Worm (Caenorhabditis elegans) whole organism, L1 larva: ENCODE results near the gene nas-4.
A peak's percentile ranks its signal among the peaks of the same experiment; 100 is the strongest.

Experiments used
- C04F5.9 ChIP-seq: sonication (generic microtip); optimal IDR thresholded peaks from 2 replicates; lab custom pipeline; 2016; ENCODE audit warnings: missing genetic modification characterization, missing compliant biosample characterization
- C16A3.4 ChIP-seq: fragments of 150-350 bp; optimal IDR thresholded peaks from 2 replicates; lab custom pipeline; 2014; ENCODE audit warnings: missing biosample characterization, missing genetic modification characterization
- F16B12.6 ChIP-seq: fragments of 150-350 bp; optimal IDR thresholded peaks from 2 replicates; lab custom pipeline; 2014; ENCODE audit warnings: missing biosample characterization, missing genetic modification characterization
- Y116A8C.19 ChIP-seq: sonication (generic microtip); optimal IDR thresholded peaks from 2 replicates; lab custom pipeline; 2016; ENCODE audit warnings: missing compliant biosample characterization, missing genetic modification characterization, borderline replicate concordance
- aha-1 ChIP-seq: fragments of 150-350 bp; optimal IDR thresholded peaks from 2 replicates; lab custom pipeline; 2014; ENCODE audit warnings: missing biosample characterization, missing genetic modification characterization
- alr-1 ChIP-seq: fragments of 200-800 bp; sonication (Bioruptor generic); optimal IDR thresholded peaks from 2 replicates; lab custom pipeline; 2018; ENCODE audit warnings: borderline replicate concordance, mild to moderate bottlenecking, missing genetic modification characterization, missing compliant biosample characterization
- blmp-1 ChIP-seq: fragments of 150-350 bp; optimal IDR thresholded peaks from 2 replicates; lab custom pipeline; 2014; ENCODE audit warnings: missing biosample characterization, missing genetic modification characterization
- ceh-63 ChIP-seq: fragments of 200-800 bp; sonication (Bioruptor generic); optimal IDR thresholded peaks from 2 replicates; lab custom pipeline; 2018; ENCODE audit warnings: mild to moderate bottlenecking, missing genetic modification characterization, missing compliant biosample characterization
- ceh-8 ChIP-seq: fragments of 200-800 bp; sonication (Bioruptor generic); optimal IDR thresholded peaks from 2 replicates; lab custom pipeline; 2018; ENCODE audit warnings: mild to moderate bottlenecking, missing genetic modification characterization, moderate library complexity, missing compliant biosample characterization
- ceh-82 ChIP-seq, 3 experiments: fragments of 150-350 bp in 1 of 3; sonication (generic microtip) in 2 of 3; optimal IDR thresholded peaks; 2 replicates each; lab custom pipeline; 2014 to 2017; ENCODE audit warnings: missing biosample characterization in 3 of 3, missing genetic modification characterization in 3 of 3
- ceh-90 ChIP-seq: sonication (generic microtip); optimal IDR thresholded peaks from 2 replicates; lab custom pipeline; 2016; ENCODE audit warnings: missing genetic modification characterization, missing compliant biosample characterization
- dsc-1 ChIP-seq: sonication (generic microtip); optimal IDR thresholded peaks from 2 replicates; lab custom pipeline; 2016; ENCODE audit warnings: mild to moderate bottlenecking, missing genetic modification characterization, missing compliant biosample characterization
- efl-1 ChIP-seq, 4 experiments: fragments of 150-350 bp; optimal IDR thresholded peaks in 3 of 4; peaks in 1 of 4; 1 replicate in 1 of 4; 2 replicates in 3 of 4; lab custom pipeline; 2014; ENCODE audit warnings: missing biosample characterization in 2 of 4, missing genetic modification characterization in 2 of 4, missing genetic modification reagents in 2 of 4
- efl-3 ChIP-seq: fragments of 200-800 bp; sonication (Bioruptor generic); optimal IDR thresholded peaks from 2 replicates; lab custom pipeline; 2018; ENCODE audit warnings: mild to moderate bottlenecking, missing genetic modification characterization, missing compliant biosample characterization
- egl-13 ChIP-seq: sonication (generic microtip); optimal IDR thresholded peaks from 2 replicates; lab custom pipeline; 2016; ENCODE audit warnings: missing genotype, missing genetic modification reagents, missing genetic modification characterization, missing compliant biosample characterization
- egl-27 ChIP-seq, 2 experiments: fragments of 150-350 bp in 1 of 2; sonication (generic microtip); optimal IDR thresholded peaks; 3 replicates each; lab custom pipeline; 2017 to 2018; ENCODE audit warnings: missing biosample characterization in 2 of 2, missing genetic modification characterization in 2 of 2, missing genetic modification reagents in 2 of 2
- elt-2 ChIP-seq: sonication (generic microtip); optimal IDR thresholded peaks from 2 replicates; lab custom pipeline; 2016; ENCODE audit warnings: missing genetic modification characterization, mild to moderate bottlenecking, inconsistent platforms, missing compliant biosample characterization, missing genetic modification reagents
- elt-3 ChIP-seq, 6 experiments: fragments of 150-350 bp in 1 of 6; sonication (generic microtip); optimal IDR thresholded peaks; 2 replicates each; lab custom pipeline; 2017 to 2018; ENCODE audit warnings: missing biosample characterization in 6 of 6, missing genetic modification characterization in 6 of 6, inconsistent platforms in 1 of 6
- ets-5 ChIP-seq: fragments of 200-800 bp; sonication (Bioruptor generic); IDR thresholded peaks from 2 replicates; pipeline ENCODE4 v1.3.6; 2022; ENCODE audit warnings: missing genetic modification characterization, missing compliant biosample characterization
- fkh-10 ChIP-seq: sonication (generic microtip); optimal IDR thresholded peaks from 2 replicates; lab custom pipeline; 2017; ENCODE audit warnings: missing biosample characterization, missing genetic modification reagents, missing genetic modification characterization
- fos-1 ChIP-seq: fragments of 150-350 bp; optimal IDR thresholded peaks from 2 replicates; lab custom pipeline; 2014; ENCODE audit warnings: missing biosample characterization, missing genetic modification characterization
- hlh-17 ChIP-seq: fragments of 200-800 bp; sonication (Bioruptor generic); optimal IDR thresholded peaks from 2 replicates; lab custom pipeline; 2018; ENCODE audit warnings: missing genetic modification characterization, mild to moderate bottlenecking, missing compliant biosample characterization, moderate library complexity, borderline replicate concordance
- hlh-4 ChIP-seq: sonication (generic microtip); optimal IDR thresholded peaks from 2 replicates; lab custom pipeline; 2016; ENCODE audit warnings: mild to moderate bottlenecking, missing genetic modification characterization, missing compliant biosample characterization
- hpl-2 ChIP-seq: fragments of 150-350 bp; optimal IDR thresholded peaks from 2 replicates; lab custom pipeline; 2014; ENCODE audit warnings: missing biosample characterization, missing genetic modification reagents, missing genetic modification characterization
- irx-1 ChIP-seq: sonication (generic microtip); optimal IDR thresholded peaks from 2 replicates; lab custom pipeline; 2016; ENCODE audit warnings: missing genetic modification characterization, missing compliant biosample characterization
- isw-1 ChIP-seq: fragments of 200-800 bp; sonication (Bioruptor generic); IDR thresholded peaks from 2 replicates; pipeline ENCODE4 v1.3.6; 2022; ENCODE audit warnings: missing genetic modification characterization, missing compliant biosample characterization
- lin-13 ChIP-seq: fragments of 150-350 bp; optimal IDR thresholded peaks from 2 replicates; lab custom pipeline; 2014; ENCODE audit warnings: missing biosample characterization, missing genetic modification reagents, missing genetic modification characterization
- lin-15B ChIP-seq: fragments of 150-350 bp; sonication (generic microtip); optimal IDR thresholded peaks from 3 replicates; lab custom pipeline; 2014; ENCODE audit warnings: missing biosample characterization, missing genetic modification characterization
- lin-35 ChIP-seq, 2 experiments: fragments of 150-350 bp; optimal IDR thresholded peaks; 2 replicates each; lab custom pipeline; 2014; ENCODE audit warnings: missing biosample characterization in 2 of 2, missing genetic modification characterization in 2 of 2, missing genetic modification reagents in 2 of 2
- lsy-2 ChIP-seq, 2 experiments: fragments of 150-350 bp; optimal IDR thresholded peaks; 2 replicates each; lab custom pipeline; 2014; ENCODE audit warnings: missing biosample characterization in 2 of 2, missing genetic modification characterization in 2 of 2
- mef-2 ChIP-seq: fragments of 150-350 bp; optimal IDR thresholded peaks from 2 replicates; lab custom pipeline; 2014; ENCODE audit warnings: missing biosample characterization, missing genetic modification characterization
- nhr-11 ChIP-seq: fragments of 150-350 bp; optimal IDR thresholded peaks from 2 replicates; lab custom pipeline; 2014; ENCODE audit warnings: missing biosample characterization, missing genetic modification characterization
- nhr-12 ChIP-seq: sonication (generic microtip); optimal IDR thresholded peaks from 2 replicates; lab custom pipeline; 2017; ENCODE audit warnings: missing biosample characterization, missing genetic modification characterization
- nhr-19 ChIP-seq: fragments of 200-800 bp; sonication (Bioruptor generic); conservative IDR thresholded peaks from 2 replicates; pipeline ENCODE4 v1.3.6; 2022; ENCODE audit warnings: missing genetic modification characterization, missing compliant biosample characterization
- nhr-20 ChIP-seq: sonication (generic microtip); optimal IDR thresholded peaks from 2 replicates; lab custom pipeline; 2016; ENCODE audit warnings: mild to moderate bottlenecking, missing genetic modification characterization, missing compliant biosample characterization
- nhr-237 ChIP-seq: fragments of 150-350 bp; optimal IDR thresholded peaks from 2 replicates; lab custom pipeline; 2014; ENCODE audit warnings: missing biosample characterization, missing genetic modification characterization
- nhr-28 ChIP-seq: fragments of 150-350 bp; optimal IDR thresholded peaks from 2 replicates; lab custom pipeline; 2014; ENCODE audit warnings: missing biosample characterization, missing genetic modification characterization
- nhr-71 ChIP-seq: sonication (generic microtip); optimal IDR thresholded peaks from 2 replicates; lab custom pipeline; 2016; ENCODE audit warnings: mild to moderate bottlenecking, missing genetic modification characterization, moderate library complexity, missing compliant biosample characterization
- nhr-90 ChIP-seq: sonication (generic microtip); optimal IDR thresholded peaks from 2 replicates; lab custom pipeline; 2016; ENCODE audit warnings: mild to moderate bottlenecking, missing genetic modification characterization, missing compliant biosample characterization; ENCODE audit not compliant: poor library complexity
- pax-3 ChIP-seq: fragments of 200-800 bp; sonication (Bioruptor generic); optimal IDR thresholded peaks from 2 replicates; lab custom pipeline; 2018; ENCODE audit warnings: mild to moderate bottlenecking, missing genetic modification characterization, moderate library complexity, missing compliant biosample characterization
- pqm-1 ChIP-seq: sonication (generic microtip); optimal IDR thresholded peaks from 3 replicates; lab custom pipeline; 2017; ENCODE audit warnings: missing biosample characterization, missing genetic modification characterization
- skn-1 ChIP-seq: fragments of 150-350 bp; optimal IDR thresholded peaks from 2 replicates; lab custom pipeline; 2014; ENCODE audit warnings: missing biosample characterization, missing genetic modification characterization
- snu-23 ChIP-seq: sonication (generic microtip); optimal IDR thresholded peaks from 2 replicates; lab custom pipeline; 2016; ENCODE audit warnings: missing genetic modification characterization, missing compliant biosample characterization
- sox-4 ChIP-seq: sonication (generic microtip); optimal IDR thresholded peaks from 2 replicates; lab custom pipeline; 2016; ENCODE audit warnings: missing genetic modification characterization, missing compliant biosample characterization
- swsn-7 ChIP-seq: sonication (generic microtip); optimal IDR thresholded peaks from 2 replicates; lab custom pipeline; 2016; ENCODE audit warnings: missing genetic modification characterization, missing compliant biosample characterization
- tbx-2 ChIP-seq: sonication (generic microtip); optimal IDR thresholded peaks from 2 replicates; lab custom pipeline; 2016; ENCODE audit warnings: missing genetic modification characterization, missing compliant biosample characterization
- tlp-1 ChIP-seq: fragments of 150-350 bp; optimal IDR thresholded peaks from 2 replicates; lab custom pipeline; 2014; ENCODE audit warnings: missing biosample characterization, missing genetic modification characterization
- unc-86 ChIP-seq: sonication (generic microtip); optimal IDR thresholded peaks from 2 replicates; lab custom pipeline; 2016; ENCODE audit warnings: missing genetic modification characterization, missing compliant biosample characterization
- vab-15 ChIP-seq: sonication (generic microtip); optimal IDR thresholded peaks from 2 replicates; lab custom pipeline; 2017; ENCODE audit warnings: missing genotype, mild to moderate bottlenecking, missing genetic modification characterization, missing compliant biosample characterization
- xbp-1 ChIP-seq: sonication (generic microtip); optimal IDR thresholded peaks from 2 replicates; lab custom pipeline; 2016; ENCODE audit warnings: missing genetic modification characterization, missing compliant biosample characterization
- zag-1 ChIP-seq: fragments of 150-350 bp; optimal IDR thresholded peaks from 2 replicates; lab custom pipeline; 2014; ENCODE audit warnings: missing biosample characterization, missing genetic modification characterization
- zip-4 ChIP-seq: fragments of 200-800 bp; sonication (Bioruptor generic); optimal IDR thresholded peaks from 2 replicates; lab custom pipeline; 2018; ENCODE audit warnings: mild to moderate bottlenecking, missing genetic modification characterization, moderate library complexity, missing compliant biosample characterization

The nas-4 gene

ce11 chrIII:6464113-6464571, 48.7 kb upstream of the nas-4 start:
- peak; percentile 57 for TF ChIP-seq fkh-10
- TF ChIP-seq skn-1, result peak; percentile 86
- TF ChIP-seq tlp-1 (tag; lab: Kevin White, UChicago), result no peak
- peak; percentile 64 for TF ChIP-seq unc-86 (tag; lab: Kevin White, UChicago)
- no peak for TF ChIP-seq alr-1 (tag; lab: Kevin White, UChicago)
- TF ChIP-seq tbx-2 (tag; lab: Kevin White, UChicago), result peak; percentile 88
- no peak for TF ChIP-seq ets-5 (GFP tag; lab: Robert Waterston, UW)
- TF ChIP-seq nhr-12 (tag; lab: Kevin White, UChicago), result no peak
- TF ChIP-seq aha-1 (tag; lab: Kevin White, UChicago), result peak; percentile 3
- no peak for TF ChIP-seq vab-15 (tag; lab: Kevin White, UChicago)
- peak; percentile 74 for TF ChIP-seq isw-1
- TF ChIP-seq nhr-71 (tag; lab: Kevin White, UChicago), result peak; percentile 94
- TF ChIP-seq nhr-11 (tag; lab: Kevin White, UChicago), result no peak
- no peak for TF ChIP-seq sox-4 (tag; lab: Kevin White, UChicago)
- peak; percentile 96 for TF ChIP-seq elt-2 (tag; lab: Kevin White, UChicago)
- peak; percentile 69 for TF ChIP-seq pax-3
- peak in 2 of 6 experiments; percentile 21 to 53 for TF ChIP-seq elt-3 (tag; optimal IDR thresholded peaks at IDR 0.05; lab: Kevin White, UChicago)
- TF ChIP-seq nhr-20, result peak; percentile 90
- TF ChIP-seq C04F5.9 (tag; lab: Kevin White, UChicago), result peak; percentile 11
- TF ChIP-seq egl-13 (tag; lab: Kevin White, UChicago), result peak; percentile 66
- TF ChIP-seq hlh-4 (tag; lab: Kevin White, UChicago), result no peak
- peak; percentile 82 for TF ChIP-seq blmp-1
- peak; percentile 69 for TF ChIP-seq lin-15B (tag; lab: Kevin White, UChicago)
- no peak for TF ChIP-seq ceh-90 (tag; lab: Kevin White, UChicago)
- peak; percentile 91 for TF ChIP-seq nhr-19 (GFP tag; lab: Robert Waterston, UW)
- peak; percentile 63 for TF ChIP-seq F16B12.6
- no peak for TF ChIP-seq egl-27 (tag; optimal IDR thresholded peaks at IDR 0.05; lab: Kevin White, UChicago)
- no peak for TF ChIP-seq nhr-28 (tag; lab: Kevin White, UChicago)
- TF ChIP-seq mef-2 (tag; lab: Kevin White, UChicago), result peak; percentile 73
- no peak for TF ChIP-seq fos-1 (tag; lab: Kevin White, UChicago)
- TF ChIP-seq lsy-2 (tag; optimal IDR thresholded peaks at IDR 0.05; lab: Kevin White, UChicago), result peak; percentile 80 to 84
- TF ChIP-seq nhr-90, result peak; percentile 84
- peak; percentile 62 for TF ChIP-seq ceh-8 (GFP tag; lab: Kevin White, UChicago)
- peak; percentile 78 for TF ChIP-seq C16A3.4 (tag; lab: Kevin White, UChicago)
- peak; percentile 91 for TF ChIP-seq swsn-7 (tag; lab: Kevin White, UChicago)
- peak; percentile 85 for TF ChIP-seq lin-13
- peak; percentile 1 for TF ChIP-seq efl-3 (GFP tag; lab: Kevin White, UChicago)
- no peak for TF ChIP-seq hlh-17
- TF ChIP-seq lin-35 (GFP tag; optimal IDR thresholded peaks at IDR 0.05; lab: Kevin White, UChicago), result peak; percentile 79 to 83
- no peak for TF ChIP-seq ceh-63
- peak; percentile 86 for TF ChIP-seq pqm-1
- TF ChIP-seq hpl-2 (GFP tag; lab: Kevin White, UChicago), result no peak
- peak; percentile 78 to 92 (median 83) for TF ChIP-seq ceh-82 (tag; optimal IDR thresholded peaks at IDR 0.05; lab: Kevin White, UChicago)
- TF ChIP-seq snu-23, result peak; percentile 93
- peak; percentile 55 for TF ChIP-seq zip-4 (GFP tag; lab: Kevin White, UChicago)
- TF ChIP-seq irx-1, result peak; percentile 64
- peak; percentile 82 for TF ChIP-seq xbp-1 (tag; lab: Kevin White, UChicago)
- TF ChIP-seq zag-1 (tag; lab: Kevin White, UChicago), result no peak
- peak; percentile 61 to 83 for TF ChIP-seq efl-1 (optimal IDR thresholded peaks at IDR 0.05; lab: Kevin White, UChicago)
- peak; percentile 80 to 98 for TF ChIP-seq efl-1 (GFP tag; optimal IDR thresholded peaks at IDR 0.05 in 1 of 2; lab: Kevin White, UChicago)
- peak; percentile 85 for TF ChIP-seq dsc-1 (tag; lab: Kevin White, UChicago)
- no peak for TF ChIP-seq Y116A8C.19 (tag; lab: Kevin White, UChicago)
- peak; percentile 6 for TF ChIP-seq nhr-237 (tag; lab: Kevin White, UChicago)
